Worm (Caenorhabditis elegans): ENCODE data around the gene him-18.
"Not testable (repeated sequence)": the region's sequence is repeated elsewhere in the genome, so short reads cannot be mapped to it uniquely, and the experiment has no call there.

- TF ChIP-seq klf-2 (GFP tag; conservative IDR thresholded peaks at IDR 0.05); med-1 (GFP tag; optimal IDR thresholded peaks at IDR 0.05; ENCODE audit: insufficient read depth); flt-1 (GFP tag; IDR thresholded peaks at IDR 0.05); ztf-23 (GFP tag; IDR thresholded peaks at IDR 0.05): not testable (repeated sequence)
Measured at ce11 chrIII:4742620-4743019, 27.6 kb upstream of the him-18 start, which contains the start of gene twk-6.

All from whole organism, midembryonic.